Fruit fly (Drosophila melanogaster): ENCODE results near the gene CG4911.

DNA sequence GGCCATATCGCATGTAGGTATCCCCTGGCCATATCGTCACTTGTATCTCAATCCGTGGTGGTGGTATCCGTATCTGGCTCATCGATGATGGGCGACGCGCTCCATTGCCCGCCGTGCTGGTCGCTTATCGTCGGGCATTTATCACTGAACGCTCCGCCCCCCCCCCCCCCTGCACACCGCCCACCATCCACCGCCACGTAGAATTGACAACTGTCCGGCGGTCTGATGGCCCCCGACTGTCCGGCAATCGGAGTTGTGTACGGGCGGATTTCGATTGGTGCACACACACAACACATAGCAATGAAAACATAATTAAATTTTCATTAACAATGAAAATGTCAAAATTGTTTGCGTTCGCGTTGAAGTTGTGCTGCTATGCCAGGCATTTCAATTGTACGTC is 41.9 kb upstream of the CG4911 start:
- TF ChIP-seq Crg-1 (GFP tag; optimal IDR thresholded peaks at IDR 0.05) (no peak), kay (GFP tag; ENCODE audit: borderline replicate concordance) (no peak), Mnt (GFP tag; optimal IDR thresholded peaks at IDR 0.05) (no peak), CG7045 (GFP tag; optimal IDR thresholded peaks at IDR 0.05) (no peak), pad (GFP tag; optimal IDR thresholded peaks at IDR 0.05) (no peak), toe (GFP tag; optimal IDR thresholded peaks at IDR 0.05) (no peak), CG7101 (tag; optimal IDR thresholded peaks at IDR 0.05) (no peak)
